Worm (Caenorhabditis elegans) whole organism, L4 larva: ENCODE data around the gene C05G5.2.

Experiments
- F10B5.3 ChIP-seq: sonication (generic microtip); optimal IDR thresholded peaks from 2 replicates; lab custom pipeline; 2016; ENCODE audit warnings: mild to moderate bottlenecking, missing genetic modification characterization, missing compliant biosample characterization
- F44E2.7 ChIP-seq: fragments of 200-800 bp; sonication (Bioruptor generic); IDR thresholded peaks from 2 replicates; pipeline ENCODE4 v2.1.2; 2022; ENCODE audit warnings: missing genetic modification characterization, missing compliant biosample characterization
- F49E8.2 ChIP-seq: sonication (generic microtip); optimal IDR thresholded peaks from 2 replicates; lab custom pipeline; 2016; ENCODE audit warnings: missing compliant biosample characterization, mild to moderate bottlenecking, missing genetic modification characterization, borderline replicate concordance
- Y48G9A.11 ChIP-seq: fragments of 200-800 bp; sonication (Bioruptor generic); IDR thresholded peaks from 2 replicates; pipeline ENCODE4 v1.3.6; 2022; ENCODE audit warnings: missing genetic modification reagents, missing genetic modification characterization, missing compliant biosample characterization
- Y75B8A.6 ChIP-seq: fragments of 200-800 bp; sonication (Bioruptor generic); IDR thresholded peaks from 2 replicates; pipeline ENCODE4 v1.3.6; 2022; ENCODE audit warnings: missing genetic modification reagents, missing genetic modification characterization, missing compliant biosample characterization
- aha-1 ChIP-seq: fragments of 150-350 bp; peaks from one replicate; lab custom pipeline; 2014; ENCODE audit warnings: missing biosample characterization, missing genetic modification characterization
- aly-2 ChIP-seq: sonication (generic microtip); optimal IDR thresholded peaks from 2 replicates; lab custom pipeline; 2018; ENCODE audit warnings: missing biosample characterization, missing genetic modification characterization
- ceh-20 ChIP-seq: fragments of 200-800 bp; sonication (Bioruptor generic); IDR thresholded peaks from 2 replicates; pipeline ENCODE4 v1.3.6; 2022; ENCODE audit warnings: missing genetic modification reagents, missing genetic modification characterization, missing compliant biosample characterization
- ceh-28 ChIP-seq: fragments of 150-350 bp; optimal IDR thresholded peaks from 2 replicates; lab custom pipeline; 2014; ENCODE audit warnings: missing biosample characterization, missing genetic modification reagents, missing genetic modification characterization
- ctbp-1 ChIP-seq: fragments of 200-800 bp; sonication (Bioruptor generic); IDR thresholded peaks from 2 replicates; pipeline ENCODE4 v1.3.6; 2022; ENCODE audit warnings: missing genetic modification reagents, missing genetic modification characterization, missing compliant biosample characterization
- daf-16 ChIP-seq, 3 experiments: sonication (generic microtip); optimal IDR thresholded peaks; 2 replicates each; lab custom pipeline; 2016 to 2017; ENCODE audit warnings: missing genetic modification characterization in 3 of 3, missing genetic modification reagents in 3 of 3, mild to moderate bottlenecking in 2 of 3, missing compliant biosample characterization in 2 of 3, missing biosample characterization in 1 of 3, moderate library complexity in 1 of 3
- daf-8 ChIP-seq: fragments of 200-800 bp; sonication (Bioruptor generic); IDR thresholded peaks from 2 replicates; pipeline ENCODE4 v1.3.6; 2022; ENCODE audit warnings: missing genetic modification characterization, missing compliant biosample characterization
- dmd-8 ChIP-seq: fragments of 200-800 bp; sonication (Bioruptor generic); IDR thresholded peaks from 2 replicates; pipeline ENCODE4 v1.3.6; 2022; ENCODE audit warnings: missing genetic modification characterization, missing compliant biosample characterization
- egl-43 ChIP-seq: fragments of 200-800 bp; sonication (Bioruptor generic); IDR thresholded peaks from 2 replicates; pipeline ENCODE4 v1.3.6; 2022; ENCODE audit warnings: missing genetic modification reagents, missing genetic modification characterization, missing compliant biosample characterization
- fos-1 ChIP-seq: fragments of 150-350 bp; optimal IDR thresholded peaks from 2 replicates; lab custom pipeline; 2014; ENCODE audit warnings: missing biosample characterization, missing genetic modification characterization
- hlh-11 ChIP-seq: fragments of 200-800 bp; sonication (Bioruptor generic); optimal IDR thresholded peaks from 2 replicates; lab custom pipeline; 2018; ENCODE audit warnings: mild to moderate bottlenecking, missing genetic modification characterization, missing compliant biosample characterization
- hlh-30 ChIP-seq: sonication (generic microtip); optimal IDR thresholded peaks from 2 replicates; lab custom pipeline; 2017; ENCODE audit warnings: antibody characterized with exemption, mild to moderate bottlenecking, missing genetic modification characterization, missing compliant biosample characterization; ENCODE audit not compliant: insufficient read depth
- hmg-1.1 ChIP-seq: fragments of 200-800 bp; sonication (Bioruptor generic); IDR thresholded peaks from 2 replicates; pipeline ENCODE4 v1.3.6; 2022; ENCODE audit warnings: missing genetic modification reagents, missing genetic modification characterization, missing compliant biosample characterization
- lin-29 ChIP-seq: fragments of 200-800 bp; sonication (Bioruptor generic); IDR thresholded peaks from 2 replicates; pipeline ENCODE4 v1.3.6; 2022; ENCODE audit warnings: missing genetic modification reagents, missing genetic modification characterization, missing compliant biosample characterization
- lir-3 ChIP-seq: sonication (generic microtip); optimal IDR thresholded peaks from 2 replicates; lab custom pipeline; 2016; ENCODE audit warnings: mild to moderate bottlenecking, missing genetic modification characterization, missing compliant biosample characterization
- madf-5 ChIP-seq, 2 experiments: fragments of 200-800 bp; sonication (Bioruptor generic); IDR thresholded peaks; 2 replicates each; pipeline ENCODE4 v1.3.6; 2022; ENCODE audit warnings: missing compliant biosample characterization in 2 of 2, missing genetic modification characterization in 2 of 2
- mes-2 ChIP-seq: sonication (generic microtip); optimal IDR thresholded peaks from 2 replicates; lab custom pipeline; 2016; ENCODE audit warnings: missing genotype, mild to moderate bottlenecking, missing genetic modification characterization, missing compliant biosample characterization; ENCODE audit not compliant: poor library complexity, severe bottlenecking
- nhr-102 ChIP-seq: sonication (generic microtip); optimal IDR thresholded peaks from 2 replicates; lab custom pipeline; 2016; ENCODE audit warnings: mild to moderate bottlenecking, missing genetic modification characterization, moderate library complexity, missing compliant biosample characterization
- nhr-11 ChIP-seq: fragments of 150-350 bp; optimal IDR thresholded peaks from 2 replicates; lab custom pipeline; 2014; ENCODE audit warnings: missing biosample characterization, missing genetic modification characterization
- nhr-25 ChIP-seq: sonication (generic microtip); optimal IDR thresholded peaks from 2 replicates; lab custom pipeline; 2017; ENCODE audit warnings: missing genetic modification characterization, mild to moderate bottlenecking, missing compliant biosample characterization, antibody characterized with exemption, moderate library complexity, borderline replicate concordance; ENCODE audit not compliant: insufficient read depth
- nhr-28 ChIP-seq: fragments of 150-350 bp; optimal IDR thresholded peaks from 2 replicates; lab custom pipeline; 2014; ENCODE audit warnings: missing biosample characterization, missing genetic modification characterization
- pha-4 ChIP-seq, 2 experiments: fragments of 150-350 bp in 1 of 2; fragments of 200-800 bp in 1 of 2; sonication (Bioruptor generic) in 1 of 2; IDR thresholded peaks in 1 of 2; optimal IDR thresholded peaks in 1 of 2; 2 replicates each; pipeline versions ENCODE4 v1.3.6 to Lab custom; 2014 to 2022; ENCODE audit warnings: missing genetic modification characterization in 2 of 2, missing genetic modification reagents in 2 of 2, missing biosample characterization in 1 of 2, missing compliant biosample characterization in 1 of 2
- php-3 ChIP-seq: fragments of 200-800 bp; sonication (Bioruptor generic); IDR thresholded peaks from 2 replicates; pipeline ENCODE4 v1.3.6; 2022; ENCODE audit warnings: missing genetic modification reagents, missing genetic modification characterization, missing compliant biosample characterization
- pqm-1 ChIP-seq: sonication (generic microtip); optimal IDR thresholded peaks from 2 replicates; lab custom pipeline; 2017; ENCODE audit warnings: missing biosample characterization, missing genetic modification characterization
- set-16 ChIP-seq: fragments of 200-800 bp; sonication (Bioruptor generic); IDR thresholded peaks from 2 replicates; pipeline ENCODE4 v1.3.6; 2022; ENCODE audit warnings: missing genetic modification reagents, missing genetic modification characterization, missing compliant biosample characterization
- skn-1 ChIP-seq: fragments of 150-350 bp; optimal IDR thresholded peaks from 2 replicates; lab custom pipeline; 2014; ENCODE audit warnings: missing biosample characterization, missing genetic modification characterization
- spr-1 ChIP-seq: sonication (generic microtip); optimal IDR thresholded peaks from 2 replicates; lab custom pipeline; 2016; ENCODE audit warnings: mild to moderate bottlenecking, missing genetic modification characterization, missing compliant biosample characterization
- unc-130 ChIP-seq: sonication (generic microtip); optimal IDR thresholded peaks from 2 replicates; lab custom pipeline; 2016; ENCODE audit warnings: missing genetic modification reagents, missing genetic modification characterization, missing compliant biosample characterization
- unc-62 ChIP-seq, 3 experiments: fragments of 150-350 bp in 1 of 3; sonication (generic microtip); optimal IDR thresholded peaks in 2 of 3; peaks in 1 of 3; 1 replicate in 1 of 3; 2 replicates in 2 of 3; lab custom pipeline; 2014 to 2017; ENCODE audit warnings: missing biosample characterization in 3 of 3, missing genetic modification characterization in 3 of 3, missing genetic modification reagents in 3 of 3, missing genotype in 1 of 3

Gene C05G5.2

ce11 chrX:14711168-14711629 lies 35.9 kb upstream of the C05G5.2 start, which contains the start of gene atrn-1 (continued):
- no peak for TF ChIP-seq lir-3 (tag; lab: Kevin White, UChicago)
- no peak for TF ChIP-seq hlh-30 (tag; lab: Kevin White, UChicago)
- no peak for TF ChIP-seq ctbp-1 (GFP tag; lab: Robert Waterston, UW)
- TF ChIP-seq unc-130 (GFP tag; lab: Kevin White, UChicago): no peak
- no peak for TF ChIP-seq fos-1 (tag; lab: Kevin White, UChicago)
- no peak for TF ChIP-seq daf-8
- TF ChIP-seq aha-1 (tag; lab: Kevin White, UChicago): peak; percentile 45
- TF ChIP-seq skn-1 (tag; lab: Kevin White, UChicago): no peak
- TF ChIP-seq spr-1: no peak
- peak in 1 of 2 experiments; percentile 54 for TF ChIP-seq unc-62 (GFP tag; optimal IDR thresholded peaks at IDR 0.05 in 1 of 2; lab: Kevin White, UChicago)
- TF ChIP-seq unc-62 (tag; optimal IDR thresholded peaks at IDR 0.05; lab: Kevin White, UChicago): no peak
- TF ChIP-seq nhr-28 (tag; lab: Kevin White, UChicago): peak; percentile 2
- no peak for TF ChIP-seq Y48G9A.11

ce11 chrX:14715459-14715858 lies 31.6 kb upstream of the C05G5.2 start:
- TF ChIP-seq hlh-11: no peak
- TF ChIP-seq hmg-1.1 (GFP tag; lab: Robert Waterston, UW): no peak
- TF ChIP-seq set-16 (GFP tag; lab: Robert Waterston, UW): peak; percentile 65
- no peak for TF ChIP-seq lin-29 (GFP tag; lab: Robert Waterston, UW)

ce11 chrX:14717782-14718181 lies 29.3 kb upstream of the C05G5.2 start:
- TF ChIP-seq madf-5 (GFP tag; IDR thresholded peaks at IDR 0.05; lab: Robert Waterston, UW) (0 out of 4 replicates have a peak, but pooled peaks of 1 of the 2 experiments have one; percentile 16), ceh-28 (tag; lab: Kevin White, UChicago) (no peak), daf-16 (GFP tag; optimal IDR thresholded peaks at IDR 0.05; lab: Kevin White, UChicago) (no peak), daf-16 (tag; optimal IDR thresholded peaks at IDR 0.05; lab: Kevin White, UChicago) (no peak)

ce11 chrX:14721098-14721497 lies 26.0 kb upstream of the C05G5.2 start, which contains the start of gene F33C8.2:
Gene F33C8.2, plus strand, starts transcription at chrX:14721398.
- TF ChIP-seq nhr-28 (tag; lab: Kevin White, UChicago): no peak
- no peak for TF ChIP-seq mes-2 (tag; lab: Kevin White, UChicago)
- no peak for TF ChIP-seq nhr-102 (tag; lab: Kevin White, UChicago)
- no peak for TF ChIP-seq F44E2.7 (GFP tag; lab: Robert Waterston, UW)
- no peak for TF ChIP-seq php-3 (GFP tag; lab: Robert Waterston, UW)
- no peak for TF ChIP-seq daf-16 (GFP tag; optimal IDR thresholded peaks at IDR 0.05; lab: Kevin White, UChicago)
- no peak for TF ChIP-seq daf-16 (tag; optimal IDR thresholded peaks at IDR 0.05; lab: Kevin White, UChicago)
- TF ChIP-seq nhr-11: no peak
- no peak for TF ChIP-seq pha-4 (GFP tag; IDR thresholded peaks at IDR 0.05; lab: Robert Waterston, UW)
- TF ChIP-seq pha-4 (tag; optimal IDR thresholded peaks at IDR 0.05; lab: Kevin White, UChicago): no peak
- TF ChIP-seq pqm-1 (tag; lab: Kevin White, UChicago): no peak
- no peak for TF ChIP-seq aha-1 (tag; lab: Kevin White, UChicago)
- TF ChIP-seq ceh-20 (GFP tag; lab: Robert Waterston, UW): no peak

- no peak for TF ChIP-seq aly-2 (tag; lab: Kevin White, UChicago)
- TF ChIP-seq hmg-1.1 (GFP tag; lab: Robert Waterston, UW): no peak
- peak; percentile 60; the same call in 1 of the 2 replicates for TF ChIP-seq set-16 (GFP tag; lab: Robert Waterston, UW)
- TF ChIP-seq mes-2 (tag; lab: Kevin White, UChicago): no peak
- no peak for TF ChIP-seq Y75B8A.6 (GFP tag; lab: Robert Waterston, UW)
- no peak for TF ChIP-seq F49E8.2 (tag; lab: Kevin White, UChicago)
- TF ChIP-seq egl-43: no peak
- TF ChIP-seq F10B5.3 (tag; lab: Kevin White, UChicago): no peak
- TF ChIP-seq unc-130 (GFP tag; lab: Kevin White, UChicago): no peak
- no peak for TF ChIP-seq nhr-25 (tag; lab: Kevin White, UChicago)
- TF ChIP-seq dmd-8 (GFP tag; lab: Robert Waterston, UW): peak; percentile 11; the same call in 1 of the 2 replicates
Observed at ce11 chrX:14724935-14725334, 22.2 kb upstream of the C05G5.2 start.
